Worm (Caenorhabditis elegans) whole organism, mixed stage, embryonic: ENCODE measurements around the gene C04C3.4.
"Not testable (repeated sequence)": the region's sequence is repeated elsewhere in the genome, so short reads cannot be mapped to it uniquely, and the experiment has no call there.

Experiments used
- bed-3 ChIP-seq: fragments of 200-800 bp; sonication (Bioruptor generic); optimal IDR thresholded peaks from 3 replicates; lab custom pipeline; 2018; ENCODE audit warnings: mild to moderate bottlenecking, missing genetic modification characterization, moderate library complexity, missing compliant biosample characterization
- blmp-1 ChIP-seq: fragments of 150-350 bp; optimal IDR thresholded peaks from 2 replicates; lab custom pipeline; 2014; ENCODE audit warnings: missing biosample characterization, missing genetic modification characterization
- ceh-43 ChIP-seq: fragments of 200-800 bp; sonication (Bioruptor generic); optimal IDR thresholded peaks from 2 replicates; lab custom pipeline; 2018; ENCODE audit warnings: mild to moderate bottlenecking, missing genetic modification characterization, moderate library complexity, missing compliant biosample characterization
- ceh-83 ChIP-seq: fragments of 200-800 bp; sonication (Bioruptor generic); optimal IDR thresholded peaks from 2 replicates; lab custom pipeline; 2018; ENCODE audit warnings: mild to moderate bottlenecking, missing genetic modification characterization, missing compliant biosample characterization
- ces-1 ChIP-seq: fragments of 150-350 bp; optimal IDR thresholded peaks from 2 replicates; lab custom pipeline; 2014; ENCODE audit warnings: missing biosample characterization, missing genetic modification reagents, missing genetic modification characterization
- cnd-1 ChIP-seq: fragments of 200-800 bp; sonication (Bioruptor generic); optimal IDR thresholded peaks from 2 replicates; lab custom pipeline; 2018; ENCODE audit warnings: mild to moderate bottlenecking, missing genetic modification characterization, missing compliant biosample characterization
- drap-1 ChIP-seq: fragments of 200-800 bp; sonication (Bioruptor generic); optimal IDR thresholded peaks from 3 replicates; lab custom pipeline; 2018; ENCODE audit warnings: mild to moderate bottlenecking, missing genetic modification characterization, missing compliant biosample characterization
- elt-1 ChIP-seq: sonication (generic microtip); optimal IDR thresholded peaks from 2 replicates; lab custom pipeline; 2017; ENCODE audit warnings: missing genetic modification characterization, mild to moderate bottlenecking, missing compliant biosample characterization, antibody characterized with exemption, moderate library complexity, borderline replicate concordance; ENCODE audit not compliant: insufficient read depth
- flh-1 ChIP-seq: fragments of 200-800 bp; sonication (Bioruptor generic); optimal IDR thresholded peaks from 2 replicates; lab custom pipeline; 2018; ENCODE audit warnings: mild to moderate bottlenecking, missing genetic modification characterization, moderate library complexity, missing compliant biosample characterization
- ham-2 ChIP-seq: fragments of 200-800 bp; sonication (Bioruptor generic); optimal IDR thresholded peaks from 2 replicates; lab custom pipeline; 2018; ENCODE audit warnings: mild to moderate bottlenecking, missing genetic modification characterization, missing compliant biosample characterization
- hlh-1 ChIP-seq: fragments of 150-350 bp; optimal IDR thresholded peaks from 2 replicates; lab custom pipeline; 2014; ENCODE audit warnings: missing biosample characterization, missing genetic modification reagents, missing genetic modification characterization
- lin-13 ChIP-seq: fragments of 150-350 bp; optimal IDR thresholded peaks from 2 replicates; lab custom pipeline; 2014; ENCODE audit warnings: missing biosample characterization, missing genetic modification characterization
- lsy-2 ChIP-seq: fragments of 150-350 bp; optimal IDR thresholded peaks from 2 replicates; lab custom pipeline; 2014; ENCODE audit warnings: missing biosample characterization, missing genetic modification characterization
- mab-5 ChIP-seq: fragments of 150-350 bp; optimal IDR thresholded peaks from 2 replicates; lab custom pipeline; 2014; ENCODE audit warnings: missing biosample characterization, missing genetic modification characterization
- mep-1 ChIP-seq: fragments of 150-350 bp; optimal IDR thresholded peaks from 2 replicates; lab custom pipeline; 2017; ENCODE audit warnings: missing biosample characterization, missing genetic modification reagents, missing genetic modification characterization, inconsistent platforms
- mls-2 ChIP-seq: sonication (generic microtip); optimal IDR thresholded peaks from 2 replicates; lab custom pipeline; 2016; ENCODE audit warnings: mild to moderate bottlenecking, missing genetic modification characterization, moderate library complexity, missing compliant biosample characterization
- nhr-12 ChIP-seq: fragments of 150-350 bp; optimal IDR thresholded peaks from 2 replicates; lab custom pipeline; 2014; ENCODE audit warnings: missing biosample characterization, missing genetic modification characterization
- nhr-237 ChIP-seq: fragments of 150-350 bp; optimal IDR thresholded peaks from 2 replicates; lab custom pipeline; 2014; ENCODE audit warnings: missing biosample characterization, missing genetic modification characterization
- nhr-28 ChIP-seq: fragments of 150-350 bp; optimal IDR thresholded peaks from 2 replicates; lab custom pipeline; 2014; ENCODE audit warnings: missing biosample characterization, missing genetic modification characterization
- nhr-76 ChIP-seq: sonication (generic microtip); optimal IDR thresholded peaks from 2 replicates; lab custom pipeline; 2017; ENCODE audit warnings: missing biosample characterization, missing genetic modification characterization
- pha-4 ChIP-seq: fragments of 150-350 bp; optimal IDR thresholded peaks from 2 replicates; lab custom pipeline; 2018; ENCODE audit warnings: missing biosample characterization, missing genetic modification reagents, missing genetic modification characterization
- sem-2 ChIP-seq: fragments of 200-800 bp; sonication (Bioruptor generic); optimal IDR thresholded peaks from 2 replicates; lab custom pipeline; 2018; ENCODE audit warnings: mild to moderate bottlenecking, missing genetic modification characterization, missing compliant biosample characterization
- snpc-4 ChIP-seq: fragments of 150-350 bp; optimal IDR thresholded peaks from 2 replicates; lab custom pipeline; 2014; ENCODE audit warnings: missing biosample characterization, missing genetic modification characterization
- tbx-8 ChIP-seq: fragments of 200-800 bp; sonication (Bioruptor generic); optimal IDR thresholded peaks from 2 replicates; lab custom pipeline; 2018; ENCODE audit warnings: mild to moderate bottlenecking, missing genetic modification characterization, moderate library complexity, missing compliant biosample characterization
- unc-120 ChIP-seq: sonication (generic microtip); optimal IDR thresholded peaks from 2 replicates; lab custom pipeline; 2017; ENCODE audit warnings: missing genetic modification characterization, missing compliant biosample characterization; ENCODE audit not compliant: poor library complexity, severe bottlenecking
- unc-39 ChIP-seq: fragments of 150-350 bp; optimal IDR thresholded peaks from 2 replicates; lab custom pipeline; 2014; ENCODE audit warnings: missing biosample characterization, missing genetic modification characterization
- unc-62 ChIP-seq: fragments of 150-350 bp; optimal IDR thresholded peaks from 2 replicates; lab custom pipeline; 2014; ENCODE audit warnings: missing biosample characterization, missing genetic modification reagents, missing genetic modification characterization
- zip-8 ChIP-seq: fragments of 150-350 bp; optimal IDR thresholded peaks from 2 replicates; lab custom pipeline; 2014; ENCODE audit warnings: missing biosample characterization, missing genetic modification characterization
- ztf-11 ChIP-seq: fragments of 150-350 bp; optimal IDR thresholded peaks from 2 replicates; lab custom pipeline; 2014; ENCODE audit warnings: missing biosample characterization, missing genetic modification characterization

The C04C3.4 gene

DNA sequence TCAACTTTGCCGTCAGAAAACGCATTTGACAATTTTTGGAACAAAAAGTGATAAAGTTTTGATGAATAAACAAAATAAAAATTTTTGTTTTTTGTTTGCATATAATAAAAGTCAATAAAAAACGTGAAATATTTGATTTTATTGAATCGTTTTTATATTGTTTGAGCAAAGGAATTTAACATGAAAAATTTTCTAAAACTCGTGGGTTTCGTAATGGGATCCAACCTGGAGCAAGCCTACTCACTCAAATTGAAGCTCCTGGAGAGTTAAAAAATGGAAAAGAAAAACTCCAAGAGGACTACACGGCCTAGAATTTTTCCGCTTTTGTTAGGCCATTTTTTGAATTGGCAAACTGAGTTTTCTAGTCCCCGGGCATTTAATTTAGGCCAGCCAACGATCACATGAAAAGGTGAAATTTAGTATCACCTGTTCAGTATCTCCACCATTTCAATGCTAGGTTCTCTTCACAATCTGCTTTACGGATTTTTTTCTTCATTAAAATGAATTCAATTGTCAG is 34.3 kb downstream of the C04C3.4 start, which contains the start of the genes C04C3.9 and srz-60:
TSS of gene C04C3.9 (minus strand) at position 101 of the 517 bp plus-strand sequence.
TSS of gene srz-60 (plus strand) at position 467 of the 517 bp plus-strand sequence.
- TF ChIP-seq ceh-83 (GFP tag; lab: Kevin White, UChicago) (no peak), zip-8 (tag; lab: Kevin White, UChicago) (no peak)
- TF ChIP-seq, all 35 proteins: peak for 0

DNA sequence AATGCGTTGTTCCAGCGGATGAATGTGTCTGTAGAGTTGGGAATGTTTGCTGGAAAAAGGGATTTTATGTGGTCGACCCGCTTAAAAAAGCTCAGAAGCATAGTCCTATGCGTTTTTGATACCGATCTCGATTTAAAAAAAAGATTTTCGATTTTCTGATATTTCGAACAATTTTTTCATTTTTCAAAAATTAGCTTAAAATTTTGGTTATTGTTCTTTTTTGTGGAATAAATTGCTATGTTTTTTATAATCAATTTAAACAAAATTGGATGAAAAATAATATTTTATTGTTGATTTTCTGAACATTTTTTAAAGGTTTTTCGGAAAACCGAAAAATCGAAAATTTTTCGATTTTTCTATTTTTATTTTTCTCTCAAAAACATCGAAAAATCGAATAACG is 39.2 kb downstream of the C04C3.4 start, which contains the start of gene C04C3.7:
TSS of gene C04C3.7 (minus strand) at position 101 of the 400 bp plus-strand sequence.
- not testable (repeated sequence) for TF ChIP-seq bed-3 (GFP tag; lab: Kevin White, UChicago); hlh-1 (tag; lab: Kevin White, UChicago); ceh-43 (GFP tag; lab: Kevin White, UChicago)

DNA sequence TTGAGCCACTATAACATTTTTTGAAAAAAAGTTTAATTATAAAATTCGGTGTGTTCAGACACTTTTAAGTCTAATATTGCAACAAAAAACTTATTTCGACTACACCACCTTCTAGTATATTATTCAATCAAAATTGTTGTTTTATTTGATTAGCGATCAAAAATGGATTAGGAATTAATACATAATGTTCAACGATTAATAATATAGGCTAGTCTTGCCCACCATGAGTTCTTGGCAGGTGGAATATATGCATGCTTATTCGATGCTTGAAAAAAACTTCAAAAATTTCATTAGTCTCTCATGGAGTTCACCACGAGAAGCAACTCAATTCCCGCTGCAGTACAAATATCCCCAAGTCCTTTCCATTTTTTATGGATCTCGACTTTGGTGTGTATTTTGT is 41.9 kb downstream of the C04C3.4 start, which contains the start of gene srz-32:
TSS of gene srz-32 (plus strand) at position 301 of the 400 bp plus-strand sequence.
- TF ChIP-seq unc-62 (GFP tag; lab: Kevin White, UChicago) (no peak), flh-1 (GFP tag; lab: Kevin White, UChicago) (no peak), ceh-43 (GFP tag; lab: Kevin White, UChicago) (no peak), ham-2 (GFP tag; lab: Kevin White, UChicago) (no peak), unc-120 (tag; lab: Kevin White, UChicago) (no peak), cnd-1 (tag; lab: Kevin White, UChicago) (no peak), hlh-1 (tag; lab: Kevin White, UChicago) (no peak), ceh-83 (GFP tag; lab: Kevin White, UChicago) (no peak), nhr-76 (tag; lab: Kevin White, UChicago) (no peak)

DNA sequence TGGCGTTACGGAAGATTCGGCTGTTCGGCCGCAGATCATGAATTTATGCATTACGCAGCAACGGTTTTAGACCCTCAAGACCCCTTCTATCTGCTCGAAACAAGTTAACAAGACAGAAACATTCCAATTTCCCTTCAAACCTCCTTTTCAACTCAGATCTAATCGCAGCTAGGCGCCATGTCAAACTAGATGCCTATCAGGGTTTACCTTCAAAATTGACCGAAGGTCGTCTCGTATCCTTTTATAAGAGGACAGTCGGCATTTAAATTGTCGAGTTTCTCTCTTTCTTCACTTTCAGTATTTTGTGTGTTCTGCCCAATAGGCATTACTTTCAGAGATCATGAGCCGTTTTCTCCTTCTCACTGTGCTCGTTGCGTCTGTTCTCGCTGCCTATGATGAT is 43.9 kb downstream of the C04C3.4 start, which contains the start of gene grd-13:
TSS of gene grd-13 (plus strand) at position 291 of the 400 bp plus-strand sequence.
- TF ChIP-seq unc-120 (tag; lab: Kevin White, UChicago) (no peak), lsy-2 (tag; lab: Kevin White, UChicago) (no peak), unc-39 (tag; lab: Kevin White, UChicago) (no peak), unc-62 (GFP tag; lab: Kevin White, UChicago) (no peak), mep-1 (tag; lab: Kevin White, UChicago) (no peak)

DNA sequence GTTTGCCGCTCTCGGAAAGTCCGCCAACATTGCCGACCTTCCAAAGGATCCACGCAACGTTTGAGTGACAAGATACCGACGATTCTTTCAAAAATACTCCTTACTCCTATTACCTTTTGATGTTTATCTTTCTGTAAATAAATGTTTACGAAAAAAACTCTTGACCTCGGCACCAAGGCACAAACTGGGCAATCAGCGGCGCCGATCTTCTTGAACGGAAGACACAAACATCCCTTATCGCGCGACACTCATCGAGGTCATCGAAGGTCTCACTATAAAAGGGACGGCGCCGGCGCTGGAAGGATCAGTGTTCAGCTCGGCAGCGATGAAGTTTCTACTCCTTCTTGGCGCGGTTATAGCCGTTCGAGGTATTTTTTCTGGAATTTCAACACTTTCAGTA is 45.2 kb downstream of the C04C3.4 start, which contains the start of gene grd-3:
TSS of gene grd-3 (plus strand) at position 302 of the 400 bp plus-strand sequence.
- TF ChIP-seq unc-62 (GFP tag; lab: Kevin White, UChicago): no peak

DNA sequence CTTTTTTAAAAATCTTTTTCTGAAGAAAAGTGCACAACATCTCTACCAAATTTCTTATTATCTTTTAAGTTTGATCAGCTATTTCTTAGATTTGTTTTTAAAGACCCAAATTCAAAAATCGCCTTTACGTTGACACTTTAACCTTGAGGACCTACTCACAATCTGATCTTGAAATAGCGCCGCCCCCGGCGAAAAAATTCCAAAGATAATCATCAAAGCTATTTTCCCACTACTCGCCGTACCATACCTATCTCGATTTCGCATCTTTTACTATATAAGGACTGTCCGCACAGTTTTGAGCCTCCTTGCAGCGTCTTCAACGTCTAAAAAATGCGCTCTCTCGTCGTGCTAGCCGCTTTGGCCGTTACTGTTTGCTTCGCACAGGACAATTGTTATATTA is 46.7 kb downstream of the C04C3.4 start, which contains the start of gene grd-10:
TSS of gene grd-10 (plus strand) at position 208 of the 400 bp plus-strand sequence.
- TF ChIP-seq ces-1 (GFP tag; lab: Kevin White, UChicago) (no peak), lsy-2 (tag; lab: Kevin White, UChicago) (no peak), snpc-4 (tag; lab: Kevin White, UChicago) (no peak), hlh-1 (tag; lab: Kevin White, UChicago) (no peak), mls-2 (tag; lab: Kevin White, UChicago) (no peak), blmp-1 (no peak), unc-39 (tag; lab: Kevin White, UChicago) (no peak), mep-1 (tag; lab: Kevin White, UChicago) (no peak), unc-120 (tag; lab: Kevin White, UChicago) (no peak), ceh-43 (GFP tag; lab: Kevin White, UChicago) (no peak), nhr-28 (tag; lab: Kevin White, UChicago) (no peak), lin-13 (no peak), elt-1 (tag; lab: Kevin White, UChicago) (no peak), pha-4 (tag; lab: Kevin White, UChicago) (no peak), ztf-11 (tag; lab: Kevin White, UChicago) (no peak)
- TF ChIP-seq, all 35 proteins: peak for 0

DNA sequence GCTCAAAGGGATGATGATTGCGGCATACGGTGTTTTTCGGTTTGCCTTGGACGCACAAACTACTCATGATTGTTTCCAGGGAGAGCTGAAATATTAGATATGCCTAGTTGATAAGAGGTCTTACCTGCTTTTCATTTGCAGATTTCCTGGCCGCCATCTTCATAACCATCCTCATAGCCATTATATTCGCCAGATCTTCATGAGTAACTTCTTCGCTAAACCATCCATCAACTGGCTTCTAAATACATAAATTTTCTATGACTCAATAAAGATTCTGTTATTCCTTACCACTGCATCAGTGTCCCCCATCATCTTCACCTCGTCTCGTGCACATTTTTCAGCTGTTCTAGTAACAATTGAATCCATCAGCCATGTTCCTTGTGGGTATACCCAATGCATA is 48.3 kb downstream of the C04C3.4 start:
- TF ChIP-seq tbx-8 (no peak), elt-1 (tag; lab: Kevin White, UChicago) (no peak), nhr-12 (tag; lab: Kevin White, UChicago) (no peak), unc-120 (tag; lab: Kevin White, UChicago) (no peak), nhr-237 (no peak), mls-2 (tag; lab: Kevin White, UChicago) (no peak), ceh-83 (GFP tag; lab: Kevin White, UChicago) (no peak), sem-2 (no peak), nhr-28 (tag; lab: Kevin White, UChicago) (no peak), mab-5 (no peak), drap-1 (GFP tag; lab: Kevin White, UChicago) (no peak), bed-3 (GFP tag; lab: Kevin White, UChicago) (no peak), lsy-2 (tag; lab: Kevin White, UChicago) (no peak), snpc-4 (tag; lab: Kevin White, UChicago) (no peak), unc-39 (tag; lab: Kevin White, UChicago) (no peak), flh-1 (GFP tag; lab: Kevin White, UChicago) (no peak)
